2 worm cellular contexts compared by ENCODE assay signal in the genomic region with DNA sequence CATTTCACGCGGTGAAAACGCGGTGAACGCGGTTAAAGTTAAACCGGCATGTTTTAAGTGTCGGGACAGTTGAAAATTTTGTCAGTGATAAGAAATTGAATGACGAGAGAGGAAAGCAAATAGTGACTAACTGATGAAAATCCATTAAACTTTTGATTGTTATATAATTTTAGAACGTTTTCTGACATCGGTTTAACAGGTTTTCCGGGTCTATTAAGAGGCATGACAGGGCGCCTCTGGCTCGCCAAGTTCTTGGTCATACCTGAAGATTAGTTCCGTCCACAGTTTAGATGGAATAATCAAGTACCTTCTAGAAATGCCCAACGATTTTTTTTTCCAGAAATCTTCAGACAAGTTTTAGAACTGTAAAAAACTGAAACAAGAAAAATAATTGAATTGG.
A peak's percentile ranks its signal among the peaks of the same experiment; 100 is the strongest.
TF ChIP-seq lines count a peak whose summit lies in the region.

A gene (minus strand): TSS at position 101 of the 400 bp plus-strand sequence.

TF ChIP-seq in whole organism, L1 larva, 84 proteins besides CTCF, POLR2A, EP300 and RAD21:
- TF ChIP-seq elt-2 (tag; optimal IDR thresholded peaks at IDR 0.05; lab: Kevin White, UChicago) = peak; percentile 9
- no peak for TF ChIP-seq efl-1 (optimal IDR thresholded peaks at IDR 0.05; lab: Kevin White, UChicago)
- TF ChIP-seq efl-1 (GFP tag; optimal IDR thresholded peaks at IDR 0.05 in 1 of 2; lab: Kevin White, UChicago) = no peak
- TF ChIP-seq nhr-12 (tag; optimal IDR thresholded peaks at IDR 0.05; lab: Kevin White, UChicago) = no peak

TF ChIP-seq in whole organism, L3 larva, 47 proteins besides CTCF, POLR2A, EP300 and RAD21:
- TF ChIP-seq mml-1 (tag; optimal IDR thresholded peaks at IDR 0.05; lab: Kevin White, UChicago) = no peak
- TF ChIP-seq elt-2 (tag; optimal IDR thresholded peaks at IDR 0.05; lab: Kevin White, UChicago) = peak; percentile 28
